Worm (Caenorhabditis elegans): ENCODE measurements around the gene oac-12.
"Not testable (repeated sequence)": the region's sequence is repeated elsewhere in the genome, so short reads cannot be mapped to it uniquely, and the experiment has no call there.

oac-12 gene

ce11 chrV:4341208-4341607 lies 8.9 kb upstream of the oac-12 start, which contains the start of gene glrx-3:
Gene glrx-3 (minus strand): TSS chrV:4341308.
- TF ChIP-seq mxl-2 (GFP tag; conservative IDR thresholded peaks at IDR 0.05) (no peak), lin-38 (GFP tag; IDR thresholded peaks at IDR 0.05) (peak; percentile 37; the same call in 1 of the 2 replicates)

- TF ChIP-seq dpl-1 (GFP tag; optimal IDR thresholded peaks at IDR 0.05) (peak; percentile 50), fos-1 (tag; optimal IDR thresholded peaks at IDR 0.05) (no peak), lin-38 (GFP tag; IDR thresholded peaks at IDR 0.05) (peak; percentile 43), hmg-1.1 (GFP tag; IDR thresholded peaks at IDR 0.05) (no peak), set-16 (GFP tag; IDR thresholded peaks at IDR 0.05) (no peak)
Measured at ce11 chrV:4339479-4339878, 7.1 kb upstream of the oac-12 start.

ce11 chrV:4336462-4336861 lies 4.1 kb upstream of the oac-12 start, which contains the start of gene irld-1:
Gene irld-1 (plus strand): TSS chrV:4336762.
- TF ChIP-seq snpc-4 (tag; optimal IDR thresholded peaks at IDR 0.05); snpc-1.2 (GFP tag; IDR thresholded peaks at IDR 0.05); hlh-11 (tag; optimal IDR thresholded peaks at IDR 0.05): not testable (repeated sequence)

ce11 chrV:4333518-4333917 lies 1.2 kb upstream of the oac-12 start:
- peak in 1 of 2 experiments; percentile 76; a peak in 1 of 4 replicates for TF ChIP-seq madf-5 (GFP tag; IDR thresholded peaks at IDR 0.05)

ce11 chrV:4330820-4331219 lies 1.5 kb downstream of the oac-12 start:
- no peak for TF ChIP-seq ceh-62 (tag; optimal IDR thresholded peaks at IDR 0.05)
- TF ChIP-seq dpl-1 (GFP tag; optimal IDR thresholded peaks at IDR 0.05): no peak
- TF ChIP-seq arid-1 (GFP tag; conservative IDR thresholded peaks at IDR 0.05): no peak
- no peak for TF ChIP-seq ceh-20 (GFP tag; IDR thresholded peaks at IDR 0.05)
- no peak for TF ChIP-seq lsy-2 (tag; optimal IDR thresholded peaks at IDR 0.05)
- TF ChIP-seq nhr-10 (tag; optimal IDR thresholded peaks at IDR 0.05): no peak
- no peak for TF ChIP-seq nhr-42 (GFP tag; IDR thresholded peaks at IDR 0.05)
- TF ChIP-seq F37D6.2 (tag; optimal IDR thresholded peaks at IDR 0.05): no peak
- no peak for TF ChIP-seq dmd-8 (GFP tag; IDR thresholded peaks at IDR 0.05)
- no peak for TF ChIP-seq skn-1 (tag; optimal IDR thresholded peaks at IDR 0.05)
- TF ChIP-seq mes-2 (tag; optimal IDR thresholded peaks at IDR 0.05; ENCODE audit: poor library complexity, severe bottlenecking): no peak
- TF ChIP-seq nhr-28 (tag; optimal IDR thresholded peaks at IDR 0.05): no peak
- TF ChIP-seq Y75B8A.6 (GFP tag; IDR thresholded peaks at IDR 0.05): no peak
- TF ChIP-seq F26F4.8 (GFP tag; conservative IDR thresholded peaks at IDR 0.05): no peak
- no peak for TF ChIP-seq cey-2 (tag; optimal IDR thresholded peaks at IDR 0.05; ENCODE audit: borderline replicate concordance, insufficient read depth)
- TF ChIP-seq mdl-1 (tag; optimal IDR thresholded peaks at IDR 0.05): no peak

ce11 chrV:4326841-4327240 lies 5.5 kb downstream of the oac-12 start, which contains the start of gene D2063.1:
Gene D2063.1 (plus strand): TSS chrV:4327121.
- no peak for TF ChIP-seq Y105C5A.15 (GFP tag; IDR thresholded peaks at IDR 0.05)
- TF ChIP-seq nhr-28 (tag; optimal IDR thresholded peaks at IDR 0.05): peak; percentile 23
- no peak for TF ChIP-seq mdt-29 (GFP tag; IDR thresholded peaks at IDR 0.05)
- TF ChIP-seq unc-39 (tag; optimal IDR thresholded peaks at IDR 0.05): no peak
- peak; percentile 89 for TF ChIP-seq nhr-11 (tag; optimal IDR thresholded peaks at IDR 0.05)
- no peak for TF ChIP-seq zfp-3 (GFP tag; conservative IDR thresholded peaks at IDR 0.05)
- TF ChIP-seq F49E8.2 (tag; optimal IDR thresholded peaks at IDR 0.05; ENCODE audit: borderline replicate concordance): no peak
- no peak for TF ChIP-seq F26F4.8 (GFP tag; conservative IDR thresholded peaks at IDR 0.05)
